Fruit fly (Drosophila melanogaster): ENCODE measurements around the gene CG33509.

DNA sequence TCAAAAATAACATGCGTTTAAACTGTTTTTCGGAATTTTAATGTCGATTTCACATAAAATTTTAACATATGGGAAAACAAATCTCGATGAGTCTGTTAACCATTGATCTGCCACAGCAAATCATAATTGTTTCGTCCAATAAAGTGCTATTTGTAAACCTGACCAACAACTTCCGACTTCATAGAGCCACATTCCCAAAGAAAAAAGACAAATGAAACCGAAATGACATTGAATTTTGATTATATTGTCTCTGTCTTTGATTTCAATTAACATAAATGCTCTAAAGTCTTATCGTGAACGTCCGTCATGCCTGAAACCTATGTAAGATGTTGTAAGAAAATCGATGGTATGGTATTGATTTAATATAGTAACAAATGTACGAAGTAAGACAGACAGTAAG is 13.0 kb downstream of the CG33509 start:
- TF ChIP-seq CG8478 (optimal IDR thresholded peaks at IDR 0.05) (no peak), CTCF (optimal IDR thresholded peaks at IDR 0.05) (no peak)

Data from S2 (cell line).